Worm (Caenorhabditis elegans): Measurements from ENCODE around the gene acs-19.
"Not testable (repeated sequence)": the region's sequence is repeated elsewhere in the genome, so short reads cannot be mapped to it uniquely, and the experiment has no call there.

Gene acs-19

DNA sequence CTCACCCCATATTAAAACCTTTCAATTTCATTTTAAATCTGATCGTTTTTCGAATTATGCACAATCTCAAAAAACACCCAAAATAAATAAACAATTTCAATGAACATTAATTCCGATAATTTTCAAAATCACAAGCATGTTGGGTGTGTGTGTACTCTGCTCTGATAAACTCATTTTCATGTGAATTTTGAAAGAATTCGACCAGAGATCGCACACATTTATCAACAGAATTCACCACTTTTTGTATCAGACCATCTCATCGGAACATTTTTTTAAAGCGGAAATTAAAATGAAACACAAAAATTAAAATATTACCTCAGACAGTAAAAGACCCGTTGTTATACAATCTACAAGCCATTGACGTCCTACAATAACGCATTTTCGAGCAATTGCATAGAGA lies 6.3 kb upstream of the acs-19 start:
- TF ChIP-seq cebp-1 (GFP tag; IDR thresholded peaks at IDR 0.05), result not testable (repeated sequence)
- TF ChIP-seq cebp-1 (tag; optimal IDR thresholded peaks at IDR 0.05), result peak; percentile 23
- TF ChIP-seq nhr-80 (tag; optimal IDR thresholded peaks at IDR 0.05), result peak; percentile 23
- 0 out of 2 replicates have a peak, but pooled peaks have one; percentile 11 for TF ChIP-seq hmg-1.2 (GFP tag; IDR thresholded peaks at IDR 0.05)

DNA sequence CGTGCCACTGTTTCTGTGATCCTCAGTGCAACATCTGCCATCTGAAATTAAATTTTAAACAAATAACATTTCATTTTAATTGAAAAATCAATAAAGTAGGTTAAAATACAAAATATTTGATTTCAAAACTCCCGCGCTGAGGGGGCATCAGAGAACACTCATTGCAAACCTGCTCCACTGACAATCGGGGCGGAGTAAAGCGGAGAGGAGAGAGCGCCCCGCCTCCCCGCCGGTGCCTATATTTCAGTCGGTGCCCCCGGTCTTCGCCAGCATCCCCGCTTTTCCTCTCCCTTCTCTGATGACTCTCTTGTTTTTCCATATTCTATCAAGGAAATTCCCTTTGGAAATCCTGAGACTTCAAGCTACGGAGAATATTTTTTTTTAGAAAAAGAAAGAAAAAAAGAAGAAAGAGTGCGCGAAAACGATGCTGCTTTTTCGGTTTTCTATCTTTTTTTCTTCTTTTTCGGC lies 1.3 kb upstream of the acs-19 start, which contains the start of gene brc-1:
Gene brc-1, minus strand, starts transcription at position 51 of the 468 bp plus-strand sequence.
- no peak for TF ChIP-seq F55B11.4 (tag; optimal IDR thresholded peaks at IDR 0.05; ENCODE audit: borderline replicate concordance, insufficient read depth)
- TF ChIP-seq madf-6 (GFP tag; IDR thresholded peaks at IDR 0.05), result peak; percentile 23; the same call in 1 of the 2 replicates
- no peak for TF ChIP-seq ztf-25 (GFP tag; IDR thresholded peaks at IDR 0.05)
- no peak for TF ChIP-seq tbx-9 (tag; optimal IDR thresholded peaks at IDR 0.05; ENCODE audit: borderline replicate concordance)
- peak; percentile 68 for TF ChIP-seq nhr-80 (tag; optimal IDR thresholded peaks at IDR 0.05)
- TF ChIP-seq ceh-91 (GFP tag; IDR thresholded peaks at IDR 0.05), result no peak
- peak; percentile 53; the same call in 1 of the 2 replicates for TF ChIP-seq lir-1 (GFP tag; conservative IDR thresholded peaks at IDR 0.05)
- TF ChIP-seq F39B2.1 (GFP tag; IDR thresholded peaks at IDR 0.05), result no peak
- TF ChIP-seq sea-2 (GFP tag; IDR thresholded peaks at IDR 0.05), result no peak
- peak; percentile 68; the same call in 1 of the 2 replicates for TF ChIP-seq B0336.3 (GFP tag; IDR thresholded peaks at IDR 0.05)
- no peak for TF ChIP-seq attf-3 (GFP tag; conservative IDR thresholded peaks at IDR 0.05)
- TF ChIP-seq snpc-4 (GFP tag; optimal IDR thresholded peaks at IDR 0.05), result no peak
- peak in 3 of 4 experiments; percentile 27 to 57 (median 57) for TF ChIP-seq snpc-4 (tag; optimal IDR thresholded peaks at IDR 0.05)
- TF ChIP-seq nfyb-1 (GFP tag; IDR thresholded peaks at IDR 0.05), result peak; percentile 68
- no peak for TF ChIP-seq D2030.7 (GFP tag; IDR thresholded peaks at IDR 0.05)
- TF ChIP-seq repo-1 (tag; optimal IDR thresholded peaks at IDR 0.05), result peak; percentile 40
- peak; percentile 79 for TF ChIP-seq C06A6.2 (GFP tag; conservative IDR thresholded peaks at IDR 0.05)
- TF ChIP-seq egrh-3 (GFP tag; IDR thresholded peaks at IDR 0.05), result peak; percentile 91
- no peak for TF ChIP-seq Y67H2A.10 (GFP tag; conservative IDR thresholded peaks at IDR 0.05)
- TF ChIP-seq cebp-1 (GFP tag; IDR thresholded peaks at IDR 0.05), result peak; percentile 70
- TF ChIP-seq cebp-1 (tag; optimal IDR thresholded peaks at IDR 0.05), result peak; percentile 87
- TF ChIP-seq K11D2.4 (GFP tag; IDR thresholded peaks at IDR 0.05), result peak; percentile 79; the same call in 1 of the 2 replicates
- TF ChIP-seq bed-2 (GFP tag; IDR thresholded peaks at IDR 0.05), result no peak
- TF ChIP-seq T07F8.4 (tag; optimal IDR thresholded peaks at IDR 0.05), result no peak
- TF ChIP-seq hmg-1.2 (GFP tag; IDR thresholded peaks at IDR 0.05), result peak; percentile 57
- TF ChIP-seq ztf-28 (GFP tag; IDR thresholded peaks at IDR 0.05), result no peak
- TF ChIP-seq athp-1 (tag; optimal IDR thresholded peaks at IDR 0.05), result peak; percentile 42
- peak; percentile 12; the same call in 1 of the 2 replicates for TF ChIP-seq rcor-1 (GFP tag; IDR thresholded peaks at IDR 0.05)
- TF ChIP-seq F57C9.4 (tag; optimal IDR thresholded peaks at IDR 0.05), result no peak
- TF ChIP-seq rec-8 (tag; optimal IDR thresholded peaks at IDR 0.05), result no peak
- TF ChIP-seq attf-5 (GFP tag; optimal IDR thresholded peaks at IDR 0.05), result peak; percentile 94
- no peak for TF ChIP-seq hmg-20 (GFP tag; IDR thresholded peaks at IDR 0.05)
- peak; percentile 97 for TF ChIP-seq mcd-1 (GFP tag; IDR thresholded peaks at IDR 0.05)
- TF ChIP-seq tbp1 (GFP tag; optimal IDR thresholded peaks at IDR 0.05), result peak; percentile 51
- no peak for TF ChIP-seq aptf-3 (GFP tag; IDR thresholded peaks at IDR 0.05)
- TF ChIP-seq madf-3 (GFP tag; IDR thresholded peaks at IDR 0.05), result 0 out of 2 replicates have a peak, but pooled peaks have one; percentile 45
- TF ChIP-seq aptf-2 (GFP tag; conservative IDR thresholded peaks at IDR 0.05), result no peak
- no peak for TF ChIP-seq fkh-3 (tag; optimal IDR thresholded peaks at IDR 0.05)
- TF ChIP-seq F23B12.7 (tag; optimal IDR thresholded peaks at IDR 0.05; ENCODE audit: insufficient read depth), result peak; percentile 77
- peak; percentile 60 for TF ChIP-seq chd-7 (tag; optimal IDR thresholded peaks at IDR 0.05)
- peak; percentile 84 for TF ChIP-seq dox-1 (GFP tag; IDR thresholded peaks at IDR 0.05)
- no peak for TF ChIP-seq B0261.1 (tag; optimal IDR thresholded peaks at IDR 0.05)
- TF ChIP-seq pbrm-1 (GFP tag; IDR thresholded peaks at IDR 0.05), result peak; percentile 64; the same call in 1 of the 2 replicates
- peak; percentile 46 for TF ChIP-seq nhr-90 (tag; optimal IDR thresholded peaks at IDR 0.05)
- no peak for TF ChIP-seq sptf-2 (GFP tag; optimal IDR thresholded peaks at IDR 0.05)
- TF ChIP-seq K12H6.12 (tag; optimal IDR thresholded peaks at IDR 0.05), result peak; percentile 90
